Fruit fly (Drosophila melanogaster) whole organism, embryonic: ENCODE data around the gene Ppm1.

ENCODE experiments used
- Bdp1 ChIP-seq: fragments of 200-800 bp; sonication (Bioruptor generic); optimal IDR thresholded peaks from 3 replicates; lab custom pipeline; 2016; ENCODE audit warnings: missing biosample characterization, missing genetic modification characterization
- Blimp-1 ChIP-seq: fragments of 200-800 bp; sonication (Bioruptor generic); optimal IDR thresholded peaks from 3 replicates; lab custom pipeline; 2018; ENCODE audit warnings: missing biosample characterization, missing genetic modification characterization, mild to moderate bottlenecking, moderate library complexity, missing genetic modification reagents
- C15 ChIP-seq: fragments of 200-800 bp; sonication (Bioruptor generic); IDR thresholded peaks from 3 replicates; pipeline ENCODE4 v1.3.6; 2022; ENCODE audit warnings: missing biosample characterization, missing genetic modification characterization
- CG11085 ChIP-seq: fragments of 200-800 bp; sonication (Bioruptor generic); IDR thresholded peaks from 2 replicates; pipeline ENCODE4 v1.3.6; 2022; ENCODE audit warnings: missing biosample characterization, missing genetic modification characterization
- CG12942 ChIP-seq: fragments of 200-800 bp; sonication (Bioruptor generic); optimal IDR thresholded peaks from 3 replicates; lab custom pipeline; 2016; ENCODE audit warnings: missing biosample characterization, missing genetic modification characterization
- CG15696 ChIP-seq: fragments of 200-800 bp; sonication (Bioruptor generic); optimal IDR thresholded peaks from 2 replicates; lab custom pipeline; 2019; ENCODE audit warnings: missing biosample characterization, mild to moderate bottlenecking, missing genetic modification characterization, moderate library complexity
- CG16779 ChIP-seq: fragments of 200-800 bp; sonication (Bioruptor generic); IDR thresholded peaks from 2 replicates; pipeline ENCODE4 v1.3.6; 2022; ENCODE audit warnings: missing biosample characterization, missing genetic modification characterization
- CG17802 ChIP-seq: fragments of 200-800 bp; sonication (Bioruptor generic); optimal IDR thresholded peaks from 2 replicates; lab custom pipeline; 2018; ENCODE audit warnings: missing biosample characterization, mild to moderate bottlenecking, missing genetic modification characterization, moderate library complexity
- CG2120 ChIP-seq: fragments of 200-800 bp; sonication (Bioruptor generic); optimal IDR thresholded peaks from 3 replicates; lab custom pipeline; 2016; ENCODE audit warnings: missing biosample characterization, missing genetic modification characterization
- CG2199 ChIP-seq: fragments of 200-800 bp; sonication (Bioruptor generic); IDR thresholded peaks from 3 replicates; pipeline ENCODE4 v1.3.6; 2022; ENCODE audit warnings: missing biosample characterization, missing genetic modification characterization
- CG2678 ChIP-seq: fragments of 200-800 bp; sonication (Bioruptor generic); optimal IDR thresholded peaks from 3 replicates; lab custom pipeline; 2019; ENCODE audit warnings: missing biosample characterization, mild to moderate bottlenecking, missing genetic modification characterization, moderate library complexity
- CG2875 ChIP-seq: fragments of 200-800 bp; sonication (Bioruptor generic); optimal IDR thresholded peaks from 2 replicates; lab custom pipeline; 2017; ENCODE audit warnings: missing biosample characterization, mild to moderate bottlenecking, missing genetic modification characterization, missing genetic modification reagents
- CG6272 ChIP-seq: fragments of 200-800 bp; sonication (Bioruptor generic); IDR thresholded peaks from 2 replicates; pipeline ENCODE4 v1.3.6; 2022; ENCODE audit warnings: missing biosample characterization, missing genetic modification characterization
- CG6689 ChIP-seq: fragments of 200-800 bp; sonication (Bioruptor generic); IDR thresholded peaks from 2 replicates; pipeline ENCODE4 v1.3.6; 2022; ENCODE audit warnings: missing biosample characterization, missing genetic modification characterization
- CG7372 ChIP-seq: fragments of 200-800 bp; sonication (Bioruptor generic); IDR thresholded peaks from 2 replicates; pipeline ENCODE4 v1.3.6; 2022; ENCODE audit warnings: missing biosample characterization, missing genetic modification characterization
- CG7963 ChIP-seq: fragments of 200-800 bp; sonication (Bioruptor generic); IDR thresholded peaks from 3 replicates; pipeline ENCODE4 v1.3.6; 2022; ENCODE audit warnings: missing biosample characterization, missing genetic modification characterization; ENCODE audit not compliant: partially characterized antibody
- CG8388 ChIP-seq: fragments of 200-800 bp; sonication (Bioruptor generic); optimal IDR thresholded peaks from 2 replicates; lab custom pipeline; 2019; ENCODE audit warnings: missing biosample characterization, mild to moderate bottlenecking, missing genetic modification characterization, moderate library complexity
- CG9437 ChIP-seq: fragments of 200-800 bp; sonication (Bioruptor generic); optimal IDR thresholded peaks from 2 replicates; lab custom pipeline; 2018; ENCODE audit warnings: missing biosample characterization, mild to moderate bottlenecking, missing genetic modification characterization
- CG9932 ChIP-seq: fragments of 200-800 bp; sonication (Bioruptor generic); IDR thresholded peaks from 2 replicates; pipeline ENCODE4 v1.3.6; 2022; ENCODE audit warnings: missing biosample characterization, missing genetic modification characterization
- Camta ChIP-seq: fragments of 200-800 bp; sonication (Bioruptor generic); optimal IDR thresholded peaks from 2 replicates; lab custom pipeline; 2016; ENCODE audit warnings: missing biosample characterization, missing genetic modification characterization
- HmgD ChIP-seq: fragments of 200-800 bp; sonication (Bioruptor generic); optimal IDR thresholded peaks from 3 replicates; lab custom pipeline; 2016; ENCODE audit warnings: missing biosample characterization, missing genetic modification characterization
- Hsf ChIP-seq: fragments of 200-800 bp; sonication (Bioruptor generic); optimal IDR thresholded peaks from 3 replicates; lab custom pipeline; 2016; ENCODE audit warnings: missing biosample characterization, missing genetic modification characterization
- Mes4 ChIP-seq: fragments of 200-800 bp; sonication (Bioruptor generic); optimal IDR thresholded peaks from 2 replicates; lab custom pipeline; 2016; ENCODE audit warnings: missing biosample characterization, missing genetic modification characterization
- Neu2 ChIP-seq: fragments of 200-800 bp; sonication (Bioruptor generic); optimal IDR thresholded peaks from 3 replicates; lab custom pipeline; 2016; ENCODE audit warnings: missing biosample characterization, missing genetic modification characterization, borderline replicate concordance
- Opbp ChIP-seq: fragments of 200-800 bp; sonication (Bioruptor generic); IDR thresholded peaks from 3 replicates; pipeline ENCODE4 v1.3.6; 2022; ENCODE audit warnings: missing biosample characterization, missing genetic modification characterization; ENCODE audit not compliant: partially characterized antibody
- Sry-β ChIP-seq: fragments of 200-800 bp; sonication (Bioruptor generic); optimal IDR thresholded peaks from 2 replicates; lab custom pipeline; 2018; ENCODE audit warnings: missing biosample characterization, mild to moderate bottlenecking, missing genetic modification characterization, moderate library complexity
- Vsx1 ChIP-seq: fragments of 200-800 bp; sonication (Bioruptor generic); optimal IDR thresholded peaks from 2 replicates; lab custom pipeline; 2017; ENCODE audit warnings: missing biosample characterization, mild to moderate bottlenecking, missing genetic modification characterization, missing genetic modification reagents
- ara ChIP-seq: fragments of 200-800 bp; sonication (Bioruptor generic); IDR thresholded peaks from 2 replicates; pipeline ENCODE4 v1.3.6; 2022; ENCODE audit warnings: missing biosample characterization, missing genetic modification characterization
- ash1 ChIP-seq: fragments of 200-800 bp; sonication (Bioruptor generic); optimal IDR thresholded peaks from 2 replicates; lab custom pipeline; 2018; ENCODE audit warnings: missing biosample characterization, mild to moderate bottlenecking, missing genetic modification characterization
- caup ChIP-seq: fragments of 200-800 bp; sonication (Bioruptor generic); optimal IDR thresholded peaks from 3 replicates; lab custom pipeline; 2017; ENCODE audit warnings: missing biosample characterization, mild to moderate bottlenecking, missing genetic modification characterization, moderate library complexity; ENCODE audit not compliant: severe bottlenecking
- da ChIP-seq: fragments of 200-800 bp; sonication (Bioruptor generic); optimal IDR thresholded peaks from 2 replicates; lab custom pipeline; 2016; ENCODE audit warnings: missing biosample characterization, missing genetic modification characterization
- dm ChIP-seq: fragments of 200-800 bp; sonication (Bioruptor generic); optimal IDR thresholded peaks from 3 replicates; lab custom pipeline; 2016; ENCODE audit warnings: missing biosample characterization, missing genetic modification characterization
- esg ChIP-seq: fragments of 200-800 bp; sonication (Bioruptor generic); conservative IDR thresholded peaks from 2 replicates; pipeline ENCODE4 v1.3.6; 2022; ENCODE audit warnings: missing biosample characterization, missing genetic modification characterization
- ewg ChIP-seq: fragments of 200-800 bp; sonication (Bioruptor generic); optimal IDR thresholded peaks from 3 replicates; lab custom pipeline; 2017; ENCODE audit warnings: mild to moderate bottlenecking, missing biosample characterization, missing genetic modification reagents, missing genetic modification characterization
- ftz-f1 ChIP-seq: fragments of 200-800 bp; sonication (Bioruptor generic); optimal IDR thresholded peaks from 2 replicates; lab custom pipeline; 2016; ENCODE audit warnings: missing biosample characterization, missing genetic modification characterization
- ham ChIP-seq: fragments of 200-800 bp; sonication (Bioruptor generic); IDR thresholded peaks from 2 replicates; pipeline ENCODE4 v1.3.6; 2022; ENCODE audit warnings: missing biosample characterization, missing genetic modification characterization
- her ChIP-seq: fragments of 200-800 bp; sonication (Bioruptor generic); optimal IDR thresholded peaks from 2 replicates; lab custom pipeline; 2016; ENCODE audit warnings: missing biosample characterization, missing genetic modification characterization
- hkb ChIP-seq, 2 experiments: fragments of 200-800 bp in 1 of 2; fragments of >200 bp in 1 of 2; sonication (Bioruptor generic) in 1 of 2; IDR thresholded peaks in 1 of 2; optimal IDR thresholded peaks in 1 of 2; 2 replicates each; pipeline versions ENCODE4 v1.3.6 to Lab custom; 2017 to 2022; ENCODE audit warnings: missing biosample characterization in 1 of 2, missing genetic modification characterization in 1 of 2
- hth ChIP-seq: fragments of >200 bp; optimal IDR thresholded peaks from 2 replicates; lab custom pipeline; 2017; ENCODE audit warnings: inconsistent platforms
- jing ChIP-seq: fragments of 200-800 bp; sonication (Bioruptor generic); optimal IDR thresholded peaks from 2 replicates; lab custom pipeline; 2018; ENCODE audit warnings: missing biosample characterization, mild to moderate bottlenecking, missing genetic modification characterization
- lola ChIP-seq, 3 experiments: fragments of >200 bp in 2 of 3; fragments of 200-800 bp in 1 of 3; sonication (Bioruptor generic) in 1 of 3; optimal IDR thresholded peaks; 2 replicates each; lab custom pipeline; 2017 to 2019; ENCODE audit warnings: missing biosample characterization in 3 of 3, missing genetic modification characterization in 3 of 3, mild to moderate bottlenecking in 1 of 3, moderate library complexity in 1 of 3
- nau ChIP-seq: fragments of 200-800 bp; sonication (Bioruptor generic); optimal IDR thresholded peaks from 3 replicates; lab custom pipeline; 2017; ENCODE audit warnings: missing biosample characterization, mild to moderate bottlenecking, missing genetic modification characterization, missing genetic modification reagents
- odd ChIP-seq: fragments of 200-800 bp; sonication (Bioruptor generic); optimal IDR thresholded peaks from 2 replicates; lab custom pipeline; 2017; ENCODE audit warnings: missing biosample characterization, mild to moderate bottlenecking, missing genetic modification characterization
- ro ChIP-seq: fragments of 200-800 bp; sonication (Bioruptor generic); IDR thresholded peaks from 2 replicates; pipeline ENCODE4 v1.3.6; 2022; ENCODE audit warnings: missing biosample characterization, missing genetic modification characterization
- sc ChIP-seq, 3 experiments: fragments of >200 bp in 2 of 3; fragments of 200-800 bp in 1 of 3; sonication (Bioruptor generic) in 1 of 3; optimal IDR thresholded peaks; 2 replicates in 2 of 3; 3 replicates in 1 of 3; lab custom pipeline; 2017; ENCODE audit warnings: mild to moderate bottlenecking in 1 of 3, missing biosample characterization in 1 of 3, missing genetic modification characterization in 1 of 3, missing genetic modification reagents in 1 of 3
- scrt ChIP-seq: fragments of 200-800 bp; sonication (Bioruptor generic); optimal IDR thresholded peaks from 2 replicates; lab custom pipeline; 2018; ENCODE audit warnings: missing biosample characterization, mild to moderate bottlenecking, missing genetic modification characterization, moderate library complexity
- slbo ChIP-seq: fragments of 200-800 bp; sonication (Bioruptor generic); IDR thresholded peaks from 2 replicates; pipeline ENCODE4 v1.3.6; 2022; ENCODE audit warnings: missing biosample characterization, missing genetic modification characterization
- tio ChIP-seq: fragments of 200-800 bp; sonication (Bioruptor generic); optimal IDR thresholded peaks from 2 replicates; lab custom pipeline; 2017; ENCODE audit warnings: missing biosample characterization, missing genetic modification characterization, inconsistent platforms
- usp ChIP-seq: fragments of >200 bp; optimal IDR thresholded peaks from 2 replicates; lab custom pipeline; 2017; ENCODE audit warnings: missing biosample characterization, missing genetic modification characterization
- wor ChIP-seq: fragments of 200-800 bp; sonication (Bioruptor generic); IDR thresholded peaks from 2 replicates; pipeline ENCODE4 v1.3.6; 2022; ENCODE audit warnings: missing biosample characterization, missing genetic modification characterization
- zen ChIP-seq: fragments of 200-800 bp; sonication (Bioruptor generic); optimal IDR thresholded peaks from 3 replicates; lab custom pipeline; 2018; ENCODE audit warnings: missing biosample characterization, mild to moderate bottlenecking, missing genetic modification characterization, moderate library complexity

The Ppm1 gene

dm6 chr3L:623556-623955, 42.4 kb downstream of the Ppm1 start (continued):
- TF ChIP-seq CG8388 (GFP tag; lab: Kevin White, UChicago): peak; percentile 2
- no peak for TF ChIP-seq CG6272
- TF ChIP-seq Camta (GFP tag; lab: Kevin White, UChicago): peak; percentile 42
- TF ChIP-seq ewg: no peak
- TF ChIP-seq CG7963 (GFP tag; lab: Robert Waterston, UW): no peak
- TF ChIP-seq hth (lab: Kevin White, UChicago): no peak
- no peak for TF ChIP-seq Sry-β (GFP tag; lab: Kevin White, UChicago)
- no peak for TF ChIP-seq ash1 (GFP tag; lab: Kevin White, UChicago)
- TF ChIP-seq her (GFP tag; lab: Kevin White, UChicago): no peak
- TF ChIP-seq caup (GFP tag; lab: Kevin White, UChicago): no peak
- TF ChIP-seq CG16779 (GFP tag; lab: Robert Waterston, UW): no peak
- no peak for TF ChIP-seq da (GFP tag; lab: Kevin White, UChicago)
- TF ChIP-seq CG2875 (GFP tag; lab: Kevin White, UChicago): no peak
- no peak for TF ChIP-seq usp (GFP tag; lab: Kevin White, UChicago)
- no peak for TF ChIP-seq CG7372 (GFP tag; lab: Robert Waterston, UW)
- no peak for TF ChIP-seq CG15696
- TF ChIP-seq Blimp-1: peak; percentile 46
- TF ChIP-seq CG9932 (GFP tag; lab: Robert Waterston, UW): no peak
- no peak for TF ChIP-seq slbo (GFP tag; lab: Robert Waterston, UW)
- no peak for TF ChIP-seq Hsf (GFP tag; lab: Kevin White, UChicago)
- peak; percentile 70 for TF ChIP-seq ara (GFP tag; lab: Robert Waterston, UW)
- TF ChIP-seq CG2678: no peak
- TF ChIP-seq CG2199 (GFP tag; lab: Robert Waterston, UW): peak; percentile 61; the same call in 1 of the 3 replicates
- no peak for TF ChIP-seq ro
- no peak for TF ChIP-seq Mes4 (GFP tag; lab: Kevin White, UChicago)
- no peak for TF ChIP-seq CG11085 (GFP tag; lab: Robert Waterston, UW)
- no peak for TF ChIP-seq CG12942 (GFP tag; lab: Kevin White, UChicago)
- no peak for TF ChIP-seq ham (GFP tag; lab: Robert Waterston, UW)
- no peak for TF ChIP-seq hkb (optimal IDR thresholded peaks at IDR 0.05; lab: Kevin White, UChicago)
- no peak for TF ChIP-seq hkb (GFP tag; IDR thresholded peaks at IDR 0.05; lab: Robert Waterston, UW)
- TF ChIP-seq jing (GFP tag; lab: Kevin White, UChicago): peak; percentile 8
- no peak for TF ChIP-seq tio (GFP tag; lab: Kevin White, UChicago)
- no peak for TF ChIP-seq dm (GFP tag; lab: Kevin White, UChicago)
- TF ChIP-seq CG6689 (GFP tag; lab: Robert Waterston, UW): peak; percentile 66
- TF ChIP-seq sc (optimal IDR thresholded peaks at IDR 0.05; lab: Kevin White, UChicago): no peak
- no peak for TF ChIP-seq sc (GFP tag; optimal IDR thresholded peaks at IDR 0.05; lab: Kevin White, UChicago)
- TF ChIP-seq wor (GFP tag; lab: Robert Waterston, UW): no peak
- TF ChIP-seq C15: no peak
- no peak for TF ChIP-seq Neu2
- TF ChIP-seq scrt (GFP tag; lab: Kevin White, UChicago): no peak
- peak in 1 of 3 experiments; percentile 47 for TF ChIP-seq lola (GFP tag; optimal IDR thresholded peaks at IDR 0.05; lab: Kevin White, UChicago)
- no peak for TF ChIP-seq CG2120 (GFP tag; lab: Kevin White, UChicago)
- TF ChIP-seq CG17802 (tag; lab: Kevin White, UChicago): no peak
- TF ChIP-seq nau (GFP tag; lab: Kevin White, UChicago): no peak
- no peak for TF ChIP-seq Bdp1 (GFP tag; lab: Kevin White, UChicago)
- TF ChIP-seq CG9437 (GFP tag; lab: Kevin White, UChicago): no peak
- TF ChIP-seq ftz-f1 (GFP tag; lab: Kevin White, UChicago): no peak
- TF ChIP-seq esg (GFP tag; lab: Robert Waterston, UW): no peak
- no peak for TF ChIP-seq odd
- TF ChIP-seq Opbp: no peak
- TF ChIP-seq HmgD (GFP tag; lab: Kevin White, UChicago): no peak
- no peak for TF ChIP-seq zen (tag; lab: Kevin White, UChicago)
- TF ChIP-seq Vsx1 (GFP tag; lab: Kevin White, UChicago): no peak
